Worm (Caenorhabditis elegans) whole organism, young adult: ENCODE data around the gene dhs-17.

Experiments
- B0019.2 ChIP-seq: fragments of 200-800 bp; sonication (Bioruptor generic); conservative IDR thresholded peaks from 2 replicates; pipeline ENCODE4 v1.3.6; 2022; ENCODE audit warnings: missing genetic modification reagents, missing genetic modification characterization, missing compliant biosample characterization
- B0336.3 ChIP-seq: fragments of 200-800 bp; sonication (Bioruptor generic); IDR thresholded peaks from 2 replicates; pipeline ENCODE4 v1.3.6; 2022; ENCODE audit warnings: missing genetic modification characterization, missing compliant biosample characterization
- F10E7.11 ChIP-seq: sonication (generic microtip); optimal IDR thresholded peaks from 2 replicates; lab custom pipeline; 2017; ENCODE audit warnings: mild to moderate bottlenecking, missing genetic modification characterization, moderate library complexity, missing compliant biosample characterization
- F23B12.7 ChIP-seq: sonication (generic microtip); optimal IDR thresholded peaks from 2 replicates; lab custom pipeline; 2017; ENCODE audit warnings: missing genetic modification characterization, mild to moderate bottlenecking, missing compliant biosample characterization, antibody characterized with exemption, moderate library complexity; ENCODE audit not compliant: insufficient read depth
- F33H1.4 ChIP-seq: fragments of 200-800 bp; sonication (Bioruptor generic); IDR thresholded peaks from 2 replicates; pipeline ENCODE4 v1.3.6; 2022; ENCODE audit warnings: missing genetic modification reagents, missing genetic modification characterization, missing compliant biosample characterization
- F52B5.7 ChIP-seq: sonication (generic microtip); optimal IDR thresholded peaks from 2 replicates; lab custom pipeline; 2016; ENCODE audit warnings: mild to moderate bottlenecking, missing genetic modification characterization, missing compliant biosample characterization
- T07F8.4 ChIP-seq: sonication (generic microtip); optimal IDR thresholded peaks from 2 replicates; lab custom pipeline; 2016; ENCODE audit warnings: mild to moderate bottlenecking, missing genetic modification characterization, moderate library complexity, missing compliant biosample characterization
- Y53G8AR.9 ChIP-seq: fragments of 200-800 bp; sonication (Bioruptor generic); conservative IDR thresholded peaks from 2 replicates; pipeline ENCODE4 v1.3.6; 2022; ENCODE audit warnings: missing genetic modification reagents, missing genetic modification characterization, missing compliant biosample characterization
- Y79H2A.3 ChIP-seq: fragments of 200-800 bp; sonication (Bioruptor generic); conservative IDR thresholded peaks from 2 replicates; pipeline ENCODE4 v1.3.6; 2022; ENCODE audit warnings: missing genetic modification reagents, missing genetic modification characterization, missing compliant biosample characterization
- Y95B8A.8 ChIP-seq: fragments of 200-800 bp; sonication (Bioruptor generic); IDR thresholded peaks from 2 replicates; pipeline ENCODE4 v1.3.6; 2022; ENCODE audit warnings: missing genetic modification reagents, missing genetic modification characterization, missing compliant biosample characterization
- akir-1 ChIP-seq: fragments of 200-800 bp; sonication (Bioruptor generic); optimal IDR thresholded peaks from 2 replicates; lab custom pipeline; 2018; ENCODE audit warnings: mild to moderate bottlenecking, missing genetic modification characterization, moderate library complexity, missing compliant biosample characterization
- ama-1 ChIP-seq, 3 experiments: fragments of 150-350 bp in 1 of 3; sonication (generic microtip) in 2 of 3; optimal IDR thresholded peaks; 2 replicates each; lab custom pipeline; 2014 to 2018; ENCODE audit warnings: missing biosample characterization in 2 of 3, missing genetic modification characterization in 2 of 3, missing genetic modification reagents in 2 of 3
- aptf-2 ChIP-seq: fragments of 200-800 bp; sonication (Bioruptor generic); conservative IDR thresholded peaks from 2 replicates; pipeline ENCODE4 v1.3.6; 2022; ENCODE audit warnings: missing genetic modification reagents, missing genetic modification characterization, missing compliant biosample characterization
- aptf-3 ChIP-seq: fragments of 200-800 bp; sonication (Bioruptor generic); IDR thresholded peaks from 2 replicates; pipeline ENCODE4 v1.3.6; 2022; ENCODE audit warnings: missing genetic modification characterization, missing compliant biosample characterization
- bed-2 ChIP-seq: fragments of 200-800 bp; sonication (Bioruptor generic); IDR thresholded peaks from 2 replicates; pipeline ENCODE4 v1.3.6; 2022; ENCODE audit warnings: missing genetic modification reagents, missing genetic modification characterization, missing compliant biosample characterization
- ceh-40 ChIP-seq: fragments of 200-800 bp; sonication (Bioruptor generic); IDR thresholded peaks from 2 replicates; pipeline ENCODE4 v1.3.6; 2022; ENCODE audit warnings: missing genetic modification characterization, missing compliant biosample characterization
- ceh-91 ChIP-seq: fragments of 200-800 bp; sonication (Bioruptor generic); IDR thresholded peaks from 2 replicates; pipeline ENCODE4 v1.3.6; 2022; ENCODE audit warnings: missing genetic modification reagents, missing genetic modification characterization, missing compliant biosample characterization
- dox-1 ChIP-seq: fragments of 200-800 bp; sonication (Bioruptor generic); IDR thresholded peaks from 2 replicates; pipeline ENCODE4 v1.3.6; 2022; ENCODE audit warnings: missing genetic modification reagents, missing genetic modification characterization, missing compliant biosample characterization
- ets-4 ChIP-seq: fragments of 200-800 bp; sonication (Bioruptor generic); optimal IDR thresholded peaks from 2 replicates; lab custom pipeline; 2018; ENCODE audit warnings: mild to moderate bottlenecking, missing genetic modification characterization, missing compliant biosample characterization
- hmg-1.2 ChIP-seq: fragments of 200-800 bp; sonication (Bioruptor generic); IDR thresholded peaks from 2 replicates; pipeline ENCODE4 v1.3.6; 2022; ENCODE audit warnings: missing genetic modification reagents, missing genetic modification characterization, missing compliant biosample characterization
- hrde-1 ChIP-seq: sonication (generic microtip); optimal IDR thresholded peaks from 2 replicates; lab custom pipeline; 2016; ENCODE audit warnings: missing genetic modification characterization, mild to moderate bottlenecking, missing compliant biosample characterization, moderate library complexity, missing genotype, missing genetic modification reagents, borderline replicate concordance
- lag-1 ChIP-seq: fragments of 200-800 bp; sonication (Bioruptor generic); IDR thresholded peaks from 2 replicates; pipeline ENCODE4 v1.3.6; 2022; ENCODE audit warnings: missing genetic modification reagents, missing genetic modification characterization, missing compliant biosample characterization
- lin-35 ChIP-seq, 3 experiments: fragments of 150-350 bp in 2 of 3; sonication (generic microtip) in 1 of 3; optimal IDR thresholded peaks; 2 replicates each; lab custom pipeline; 2014 to 2018; ENCODE audit warnings: missing biosample characterization in 3 of 3, missing genetic modification characterization in 3 of 3, missing genetic modification reagents in 3 of 3
- lin-40 ChIP-seq: sonication (generic microtip); optimal IDR thresholded peaks from 2 replicates; lab custom pipeline; 2016; ENCODE audit warnings: missing genetic modification characterization, mild to moderate bottlenecking, missing compliant biosample characterization, missing genotype, missing genetic modification reagents
- madf-6 ChIP-seq: fragments of 200-800 bp; sonication (Bioruptor generic); IDR thresholded peaks from 2 replicates; pipeline ENCODE4 v1.3.6; 2022; ENCODE audit warnings: missing genetic modification reagents, missing genetic modification characterization, missing compliant biosample characterization
- madf-8 ChIP-seq: fragments of 200-800 bp; sonication (Bioruptor generic); conservative IDR thresholded peaks from 2 replicates; pipeline ENCODE4 v1.3.6; 2022; ENCODE audit warnings: missing genetic modification reagents, missing genetic modification characterization, missing compliant biosample characterization
- mcd-1 ChIP-seq: fragments of 200-800 bp; sonication (Bioruptor generic); IDR thresholded peaks from 2 replicates; pipeline ENCODE4 v1.3.6; 2022; ENCODE audit warnings: missing genetic modification reagents, missing genetic modification characterization, missing compliant biosample characterization
- mes-4 ChIP-seq: sonication (generic microtip); optimal IDR thresholded peaks from 2 replicates; lab custom pipeline; 2016; ENCODE audit warnings: missing genotype, missing genetic modification characterization, missing compliant biosample characterization
- mxl-1 ChIP-seq: sonication (generic microtip); optimal IDR thresholded peaks from 2 replicates; lab custom pipeline; 2016; ENCODE audit warnings: missing genetic modification characterization, missing compliant biosample characterization
- nfyb-1 ChIP-seq: fragments of 200-800 bp; sonication (Bioruptor generic); IDR thresholded peaks from 2 replicates; pipeline ENCODE4 v1.3.6; 2022; ENCODE audit warnings: missing genetic modification reagents, missing genetic modification characterization, missing compliant biosample characterization
- nhr-27 ChIP-seq: fragments of 200-800 bp; sonication (Bioruptor generic); optimal IDR thresholded peaks from 2 replicates; lab custom pipeline; 2018; ENCODE audit warnings: mild to moderate bottlenecking, missing genetic modification characterization, moderate library complexity, missing compliant biosample characterization
- nhr-80 ChIP-seq: sonication (generic microtip); optimal IDR thresholded peaks from 2 replicates; lab custom pipeline; 2016; ENCODE audit warnings: missing genetic modification characterization, missing compliant biosample characterization
- rcor-1 ChIP-seq: fragments of 200-800 bp; sonication (Bioruptor generic); IDR thresholded peaks from 2 replicates; pipeline ENCODE4 v1.3.6; 2022; ENCODE audit warnings: missing genetic modification reagents, missing genetic modification characterization, missing compliant biosample characterization
- repo-1 ChIP-seq: sonication (generic microtip); optimal IDR thresholded peaks from 2 replicates; lab custom pipeline; 2017; ENCODE audit warnings: mild to moderate bottlenecking, missing genetic modification characterization, missing compliant biosample characterization
- rpc-1 ChIP-seq, 2 experiments: fragments of 150-350 bp in 1 of 2; sonication (generic microtip) in 1 of 2; optimal IDR thresholded peaks; 2 replicates each; lab custom pipeline; 2014 to 2018; ENCODE audit warnings: missing biosample characterization in 1 of 2, missing genetic modification characterization in 1 of 2, missing genetic modification reagents in 1 of 2, missing genotype in 1 of 2
- snpc-1.1 ChIP-seq: sonication (generic microtip); optimal IDR thresholded peaks from 2 replicates; lab custom pipeline; 2017; ENCODE audit warnings: missing genetic modification characterization, mild to moderate bottlenecking, missing compliant biosample characterization, antibody characterized with exemption, moderate library complexity, missing genotype, missing genetic modification reagents; ENCODE audit not compliant: insufficient read depth
- snpc-1.3 ChIP-seq: sonication (generic microtip); optimal IDR thresholded peaks from 2 replicates; lab custom pipeline; 2017; ENCODE audit warnings: missing genetic modification characterization, mild to moderate bottlenecking, missing compliant biosample characterization, antibody characterized with exemption, moderate library complexity, missing genotype, missing genetic modification reagents; ENCODE audit not compliant: insufficient read depth
- snpc-3.4 ChIP-seq: sonication (generic microtip); optimal IDR thresholded peaks from 2 replicates; lab custom pipeline; 2017; ENCODE audit warnings: missing genetic modification characterization, mild to moderate bottlenecking, missing compliant biosample characterization, antibody characterized with exemption, moderate library complexity, missing genotype, missing genetic modification reagents
- sptf-2 ChIP-seq: fragments of 200-800 bp; sonication (Bioruptor generic); optimal IDR thresholded peaks from 2 replicates; lab custom pipeline; 2018; ENCODE audit warnings: mild to moderate bottlenecking, missing genetic modification characterization, missing compliant biosample characterization
- ztf-22 ChIP-seq: fragments of 200-800 bp; sonication (Bioruptor generic); optimal IDR thresholded peaks from 2 replicates; lab custom pipeline; 2018; ENCODE audit warnings: mild to moderate bottlenecking, missing genetic modification characterization, moderate library complexity, missing compliant biosample characterization
- ztf-28 ChIP-seq: fragments of 200-800 bp; sonication (Bioruptor generic); IDR thresholded peaks from 2 replicates; pipeline ENCODE4 v1.3.6; 2022; ENCODE audit warnings: missing genetic modification reagents, missing genetic modification characterization, missing compliant biosample characterization
- ztf-3 ChIP-seq: fragments of 200-800 bp; sonication (Bioruptor generic); optimal IDR thresholded peaks from 2 replicates; lab custom pipeline; 2018; ENCODE audit warnings: mild to moderate bottlenecking, missing genetic modification characterization, missing compliant biosample characterization

The dhs-17 gene

ce11 chrV:6017630-6018029 lies 17.0 kb downstream of the dhs-17 start, which contains the start of the genes rpt-2 and aps-1 (continued):
- TF ChIP-seq dox-1 (GFP tag; lab: Robert Waterston, UW): no peak
- TF ChIP-seq Y53G8AR.9: no peak
- no peak for TF ChIP-seq hrde-1 (tag; lab: Kevin White, UChicago)
- no peak for TF ChIP-seq B0336.3 (GFP tag; lab: Robert Waterston, UW)
- TF ChIP-seq F23B12.7 (tag; lab: Kevin White, UChicago): peak; percentile 32
- TF ChIP-seq nfyb-1 (GFP tag; lab: Robert Waterston, UW): no peak
- TF ChIP-seq madf-8 (GFP tag; lab: Robert Waterston, UW): no peak
- no peak for TF ChIP-seq B0019.2 (GFP tag; lab: Robert Waterston, UW)
- no peak for TF ChIP-seq lag-1 (GFP tag; lab: Robert Waterston, UW)

ce11 chrV:6016097-6016496 lies 18.5 kb downstream of the dhs-17 start:
- 0 out of 2 replicates have a peak, but pooled peaks have one; percentile 2 for TF ChIP-seq hmg-1.2 (GFP tag; lab: Robert Waterston, UW)
- 0 out of 2 replicates have a peak, but pooled peaks have one; percentile 23 for TF ChIP-seq ceh-40
- no peak for TF ChIP-seq snpc-1.1
- TF ChIP-seq ama-1 (optimal IDR thresholded peaks at IDR 0.05; lab: Kevin White, UChicago): peak; percentile 14
- TF ChIP-seq ama-1 (GFP tag; optimal IDR thresholded peaks at IDR 0.05; lab: Kevin White, UChicago): no peak
- no peak for TF ChIP-seq nhr-80 (tag; lab: Kevin White, UChicago)
- TF ChIP-seq sptf-2 (GFP tag; lab: Kevin White, UChicago): no peak
- TF ChIP-seq akir-1 (GFP tag; lab: Kevin White, UChicago): no peak
- no peak for TF ChIP-seq mcd-1 (GFP tag; lab: Robert Waterston, UW)
- 0 out of 2 replicates have a peak, but pooled peaks have one; percentile 22 for TF ChIP-seq nfyb-1 (GFP tag; lab: Robert Waterston, UW)

- TF ChIP-seq ztf-3 (GFP tag; lab: Kevin White, UChicago): no peak
- TF ChIP-seq mxl-1 (tag; lab: Kevin White, UChicago): no peak
- no peak for TF ChIP-seq T07F8.4 (tag; lab: Kevin White, UChicago)
- TF ChIP-seq snpc-1.3: no peak
- TF ChIP-seq lin-35 (GFP tag; optimal IDR thresholded peaks at IDR 0.05; lab: Kevin White, UChicago): peak in 1 of 3 experiments; percentile 2
- TF ChIP-seq snpc-3.4 (tag; lab: Kevin White, UChicago): peak; percentile 52
- TF ChIP-seq ztf-28 (GFP tag; lab: Robert Waterston, UW): no peak
- TF ChIP-seq mes-4: no peak
- peak; percentile 67 for TF ChIP-seq madf-6
- no peak for TF ChIP-seq aptf-3 (GFP tag; lab: Robert Waterston, UW)
- TF ChIP-seq ztf-22 (GFP tag; lab: Kevin White, UChicago): no peak
- no peak for TF ChIP-seq ets-4 (GFP tag; lab: Kevin White, UChicago)
- TF ChIP-seq lin-40 (tag; lab: Kevin White, UChicago): no peak
- TF ChIP-seq repo-1 (tag; lab: Kevin White, UChicago): peak; percentile 14
- no peak for TF ChIP-seq aptf-2 (GFP tag; lab: Robert Waterston, UW)
- TF ChIP-seq B0336.3 (GFP tag; lab: Robert Waterston, UW): peak; percentile 68
- no peak for TF ChIP-seq Y95B8A.8 (GFP tag; lab: Robert Waterston, UW)
- no peak for TF ChIP-seq F52B5.7 (tag; lab: Kevin White, UChicago)
- TF ChIP-seq F10E7.11 (tag; lab: Kevin White, UChicago): peak; percentile 63
- no peak for TF ChIP-seq ceh-91 (GFP tag; lab: Robert Waterston, UW)
- no peak for TF ChIP-seq F33H1.4 (GFP tag; lab: Robert Waterston, UW)
- no peak for TF ChIP-seq nhr-27 (tag; lab: Kevin White, UChicago)
- TF ChIP-seq Y53G8AR.9: peak; percentile 32; the same call in 1 of the 2 replicates
- 0 out of 2 replicates have a peak, but pooled peaks have one; percentile 11 for TF ChIP-seq Y79H2A.3 (GFP tag; lab: Robert Waterston, UW)
- TF ChIP-seq rcor-1: no peak
- TF ChIP-seq rpc-1 (optimal IDR thresholded peaks at IDR 0.05; lab: Kevin White, UChicago): no peak
- no peak for TF ChIP-seq rpc-1 (tag; optimal IDR thresholded peaks at IDR 0.05; lab: Kevin White, UChicago)
- peak; percentile 30 for TF ChIP-seq hrde-1 (tag; lab: Kevin White, UChicago)
- TF ChIP-seq bed-2 (GFP tag; lab: Robert Waterston, UW): no peak
- TF ChIP-seq ama-1 (optimal IDR thresholded peaks at IDR 0.05; lab: Kevin White, UChicago): no peak
- peak in 1 of 2 experiments; percentile 44 for TF ChIP-seq ama-1 (GFP tag; optimal IDR thresholded peaks at IDR 0.05; lab: Kevin White, UChicago)
These were observed 19.0 kb downstream of the dhs-17 start for ce11 chrV:6015546-6016089.
